Worm (Caenorhabditis elegans): ENCODE data around the gene F14F7.4.

ce11 chrIII:13062989-13063388 lies 33.5 kb upstream of the F14F7.4 start:
- no peak for TF ChIP-seq W03F9.2 (tag; optimal IDR thresholded peaks at IDR 0.05)
- no peak for TF ChIP-seq dao-5 (tag; optimal IDR thresholded peaks at IDR 0.05)

Data from whole organism, L4/young adult.